Worm (Caenorhabditis elegans): ENCODE results near the gene sam-4.

DNA sequence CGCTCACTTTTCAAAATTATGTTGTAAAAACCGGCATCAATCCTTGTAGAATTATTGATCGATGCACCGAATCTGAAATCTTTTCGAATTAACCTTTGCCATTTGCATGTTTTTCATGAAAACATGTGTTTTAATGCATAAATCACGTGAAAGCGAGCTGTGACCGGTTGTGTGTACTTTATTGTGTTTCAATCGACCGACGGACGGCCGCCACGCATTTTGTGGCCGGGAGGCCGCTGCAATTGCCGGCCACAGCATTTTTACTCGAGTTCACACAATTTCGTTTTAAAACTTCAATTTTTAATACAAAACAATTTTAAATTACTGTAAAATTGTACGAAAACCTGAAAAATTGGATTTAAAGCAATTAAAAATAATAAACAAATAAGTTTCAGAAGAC lies 39.9 kb upstream of the sam-4 start, which contains the start of gene C25H3.11:
- TF ChIP-seq unc-39 (tag; optimal IDR thresholded peaks at IDR 0.05) (no peak), snpc-4 (tag; optimal IDR thresholded peaks at IDR 0.05) (no peak), nhr-28 (tag; optimal IDR thresholded peaks at IDR 0.05) (no peak), ces-1 (GFP tag; optimal IDR thresholded peaks at IDR 0.05) (no peak), nhr-237 (tag; optimal IDR thresholded peaks at IDR 0.05) (no peak)

Data from whole organism, mixed stage, embryonic.